Worm (Caenorhabditis elegans) whole organism, L4 larva: ENCODE data around the gene nhr-154.

Experiments used
- D1046.2 ChIP-seq: fragments of 200-800 bp; sonication (Bioruptor generic); IDR thresholded peaks from 2 replicates; pipeline ENCODE4 v1.3.6; 2022; ENCODE audit warnings: missing genetic modification characterization, missing compliant biosample characterization
- F26F4.8 ChIP-seq: fragments of 200-800 bp; sonication (Bioruptor generic); conservative IDR thresholded peaks from 2 replicates; pipeline ENCODE4 v1.3.6; 2022; ENCODE audit warnings: missing genetic modification characterization, missing compliant biosample characterization
- F37D6.2 ChIP-seq: sonication (generic microtip); optimal IDR thresholded peaks from 2 replicates; lab custom pipeline; 2016; ENCODE audit warnings: mild to moderate bottlenecking, missing genetic modification characterization, missing compliant biosample characterization
- R02D3.7 ChIP-seq: fragments of 150-350 bp; sonication (generic microtip); optimal IDR thresholded peaks from 3 replicates; lab custom pipeline; 2014; ENCODE audit warnings: missing biosample characterization, missing genetic modification characterization
- T20F7.1 ChIP-seq: fragments of 200-800 bp; sonication (Bioruptor generic); optimal IDR thresholded peaks from 2 replicates; lab custom pipeline; 2018; ENCODE audit warnings: mild to moderate bottlenecking, missing genetic modification characterization, missing compliant biosample characterization
- Y48G9A.11 ChIP-seq: fragments of 200-800 bp; sonication (Bioruptor generic); IDR thresholded peaks from 2 replicates; pipeline ENCODE4 v1.3.6; 2022; ENCODE audit warnings: missing genetic modification reagents, missing genetic modification characterization, missing compliant biosample characterization
- aha-1 ChIP-seq: fragments of 150-350 bp; peaks from one replicate; lab custom pipeline; 2014; ENCODE audit warnings: missing biosample characterization, missing genetic modification characterization
- attf-4 ChIP-seq: sonication (generic microtip); optimal IDR thresholded peaks from 3 replicates; lab custom pipeline; 2017; ENCODE audit warnings: missing biosample characterization, missing genetic modification characterization
- ceh-20 ChIP-seq: fragments of 200-800 bp; sonication (Bioruptor generic); IDR thresholded peaks from 2 replicates; pipeline ENCODE4 v1.3.6; 2022; ENCODE audit warnings: missing genetic modification reagents, missing genetic modification characterization, missing compliant biosample characterization
- ceh-32 ChIP-seq: sonication (generic microtip); optimal IDR thresholded peaks from 2 replicates; lab custom pipeline; 2016; ENCODE audit warnings: mild to moderate bottlenecking, missing genetic modification characterization, missing compliant biosample characterization; ENCODE audit not compliant: poor library complexity
- ceh-62 ChIP-seq: sonication (generic microtip); optimal IDR thresholded peaks from 2 replicates; lab custom pipeline; 2017; ENCODE audit warnings: missing biosample characterization, missing genetic modification characterization
- ceh-82 ChIP-seq: sonication (generic microtip); optimal IDR thresholded peaks from 2 replicates; lab custom pipeline; 2017; ENCODE audit warnings: missing biosample characterization, missing genetic modification characterization
- ces-1 ChIP-seq: fragments of 150-350 bp; sonication (generic microtip); optimal IDR thresholded peaks from 4 replicates; lab custom pipeline; 2014; ENCODE audit warnings: missing biosample characterization, missing genetic modification reagents, missing genetic modification characterization
- daf-12 ChIP-seq: fragments of 150-350 bp; optimal IDR thresholded peaks from 2 replicates; lab custom pipeline; 2014; ENCODE audit warnings: missing biosample characterization, missing genetic modification reagents, missing genetic modification characterization
- daf-16 ChIP-seq, 3 experiments: sonication (generic microtip); optimal IDR thresholded peaks; 2 replicates each; lab custom pipeline; 2016 to 2017; ENCODE audit warnings: missing genetic modification characterization in 3 of 3, missing genetic modification reagents in 3 of 3, mild to moderate bottlenecking in 2 of 3, missing compliant biosample characterization in 2 of 3, missing biosample characterization in 1 of 3, moderate library complexity in 1 of 3
- dmd-6 ChIP-seq: fragments of 200-800 bp; sonication (Bioruptor generic); IDR thresholded peaks from 2 replicates; pipeline ENCODE4 v1.3.6; 2022; ENCODE audit warnings: missing genetic modification reagents, missing genetic modification characterization, missing compliant biosample characterization
- dve-1 ChIP-seq: sonication (generic microtip); optimal IDR thresholded peaks from 2 replicates; lab custom pipeline; 2017; ENCODE audit warnings: antibody characterized with exemption, mild to moderate bottlenecking, missing genetic modification characterization, missing compliant biosample characterization; ENCODE audit not compliant: insufficient read depth
- fos-1 ChIP-seq: fragments of 150-350 bp; optimal IDR thresholded peaks from 2 replicates; lab custom pipeline; 2014; ENCODE audit warnings: missing biosample characterization, missing genetic modification characterization
- gei-8 ChIP-seq: fragments of 200-800 bp; sonication (Bioruptor generic); optimal IDR thresholded peaks from 2 replicates; lab custom pipeline; 2018; ENCODE audit warnings: mild to moderate bottlenecking, missing genetic modification characterization, missing compliant biosample characterization
- hif-1 ChIP-seq, 2 experiments: sonication (generic microtip); optimal IDR thresholded peaks; 2 replicates each; lab custom pipeline; 2016 to 2017; ENCODE audit warnings: missing compliant biosample characterization in 2 of 2, missing genetic modification characterization in 2 of 2, missing genetic modification reagents in 2 of 2, missing genotype in 2 of 2, mild to moderate bottlenecking in 1 of 2
- hmg-1.1 ChIP-seq: fragments of 200-800 bp; sonication (Bioruptor generic); IDR thresholded peaks from 2 replicates; pipeline ENCODE4 v1.3.6; 2022; ENCODE audit warnings: missing genetic modification reagents, missing genetic modification characterization, missing compliant biosample characterization
- lin-15B ChIP-seq: fragments of 150-350 bp; sonication (generic microtip); optimal IDR thresholded peaks from 3 replicates; lab custom pipeline; 2014; ENCODE audit warnings: missing biosample characterization, missing genetic modification characterization
- lin-29 ChIP-seq: fragments of 200-800 bp; sonication (Bioruptor generic); IDR thresholded peaks from 2 replicates; pipeline ENCODE4 v1.3.6; 2022; ENCODE audit warnings: missing genetic modification reagents, missing genetic modification characterization, missing compliant biosample characterization
- lsy-2 ChIP-seq, 2 experiments: fragments of 150-350 bp in 1 of 2; sonication (generic microtip) in 1 of 2; optimal IDR thresholded peaks; 2 replicates each; lab custom pipeline; 2014 to 2017; ENCODE audit warnings: missing biosample characterization in 2 of 2, missing genetic modification characterization in 2 of 2
- madf-9 ChIP-seq: fragments of 200-800 bp; sonication (Bioruptor generic); conservative IDR thresholded peaks from 2 replicates; pipeline ENCODE4 v1.3.6; 2022; ENCODE audit warnings: missing genetic modification reagents, missing genetic modification characterization, missing compliant biosample characterization
- mdt-29 ChIP-seq: fragments of 200-800 bp; sonication (Bioruptor generic); IDR thresholded peaks from 2 replicates; pipeline ENCODE4 v1.3.6; 2022; ENCODE audit warnings: missing genetic modification reagents, missing genetic modification characterization, missing compliant biosample characterization
- mep-1 ChIP-seq: fragments of 150-350 bp; sonication (generic microtip); optimal IDR thresholded peaks from 3 replicates; lab custom pipeline; 2014; ENCODE audit warnings: missing biosample characterization, missing genetic modification characterization
- mxl-2 ChIP-seq: fragments of 200-800 bp; sonication (Bioruptor generic); conservative IDR thresholded peaks from 2 replicates; pipeline ENCODE4 v1.3.6; 2022; ENCODE audit warnings: missing genetic modification reagents, missing genetic modification characterization, missing compliant biosample characterization
- nhr-102 ChIP-seq: sonication (generic microtip); optimal IDR thresholded peaks from 2 replicates; lab custom pipeline; 2016; ENCODE audit warnings: mild to moderate bottlenecking, missing genetic modification characterization, moderate library complexity, missing compliant biosample characterization
- nhr-11 ChIP-seq: fragments of 150-350 bp; optimal IDR thresholded peaks from 2 replicates; lab custom pipeline; 2014; ENCODE audit warnings: missing biosample characterization, missing genetic modification characterization
- nhr-111 ChIP-seq: fragments of 200-800 bp; sonication (Bioruptor generic); optimal IDR thresholded peaks from 2 replicates; lab custom pipeline; 2018; ENCODE audit warnings: mild to moderate bottlenecking, missing genetic modification characterization, missing compliant biosample characterization
- nhr-28 ChIP-seq: fragments of 150-350 bp; optimal IDR thresholded peaks from 2 replicates; lab custom pipeline; 2014; ENCODE audit warnings: missing biosample characterization, missing genetic modification characterization
- nhr-41 ChIP-seq: fragments of 200-800 bp; sonication (Bioruptor generic); IDR thresholded peaks from 2 replicates; pipeline ENCODE4 v1.3.6; 2022; ENCODE audit warnings: missing genetic modification reagents, missing genetic modification characterization, missing compliant biosample characterization
- nhr-6 ChIP-seq: fragments of 150-350 bp; optimal IDR thresholded peaks from 2 replicates; lab custom pipeline; 2014; ENCODE audit warnings: missing biosample characterization, missing genetic modification characterization
- nhr-76 ChIP-seq: fragments of 150-350 bp; optimal IDR thresholded peaks from 2 replicates; lab custom pipeline; 2014; ENCODE audit warnings: missing biosample characterization, missing genetic modification characterization
- php-3 ChIP-seq: fragments of 200-800 bp; sonication (Bioruptor generic); IDR thresholded peaks from 2 replicates; pipeline ENCODE4 v1.3.6; 2022; ENCODE audit warnings: missing genetic modification reagents, missing genetic modification characterization, missing compliant biosample characterization
- pqm-1 ChIP-seq: sonication (generic microtip); optimal IDR thresholded peaks from 2 replicates; lab custom pipeline; 2017; ENCODE audit warnings: missing biosample characterization, missing genetic modification characterization
- saeg-2 ChIP-seq: fragments of 200-800 bp; sonication (Bioruptor generic); IDR thresholded peaks from 2 replicates; pipeline ENCODE4 v1.3.6; 2022; ENCODE audit warnings: missing genetic modification reagents, missing genetic modification characterization, missing compliant biosample characterization
- set-16 ChIP-seq: fragments of 200-800 bp; sonication (Bioruptor generic); IDR thresholded peaks from 2 replicates; pipeline ENCODE4 v1.3.6; 2022; ENCODE audit warnings: missing genetic modification reagents, missing genetic modification characterization, missing compliant biosample characterization
- unc-62 ChIP-seq, 3 experiments: fragments of 150-350 bp in 1 of 3; sonication (generic microtip); optimal IDR thresholded peaks in 2 of 3; peaks in 1 of 3; 1 replicate in 1 of 3; 2 replicates in 2 of 3; lab custom pipeline; 2014 to 2017; ENCODE audit warnings: missing biosample characterization in 3 of 3, missing genetic modification characterization in 3 of 3, missing genetic modification reagents in 3 of 3, missing genotype in 1 of 3
- zfp-2 ChIP-seq: sonication (generic microtip); optimal IDR thresholded peaks from 2 replicates; lab custom pipeline; 2016; ENCODE audit warnings: mild to moderate bottlenecking, missing genetic modification characterization, missing compliant biosample characterization
- zip-2 ChIP-seq: fragments of 150-350 bp; optimal IDR thresholded peaks from 2 replicates; lab custom pipeline; 2014; ENCODE audit warnings: missing biosample characterization, missing genetic modification characterization

The nhr-154 gene

DNA sequence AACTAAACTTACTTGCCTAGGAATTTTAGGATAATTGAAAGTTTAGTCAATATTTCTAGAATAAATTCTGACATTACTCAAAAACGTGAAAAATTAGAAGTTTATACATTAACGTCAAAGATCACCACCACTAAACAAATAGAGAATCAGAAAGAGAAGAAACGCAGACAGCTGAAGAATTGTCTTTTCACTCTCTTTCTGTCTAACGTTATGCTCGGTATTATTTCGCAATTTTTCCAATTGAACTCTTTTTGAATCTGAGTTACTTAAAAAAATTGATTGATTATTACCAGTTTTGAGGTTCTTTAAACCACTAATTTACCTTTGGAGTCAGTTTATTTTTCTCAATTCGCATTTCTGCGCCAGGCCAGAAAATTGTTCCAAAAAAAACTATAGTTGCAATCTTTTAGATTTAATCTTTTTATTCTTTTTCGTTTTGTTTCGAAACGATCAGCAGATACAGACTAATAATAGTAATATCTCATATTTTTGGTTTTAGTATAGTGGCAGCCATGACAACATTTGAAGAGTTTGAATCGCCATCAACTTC is at the start of gene nhr-154:
Gene nhr-154 (plus strand): TSS at position 500 of the 550 bp plus-strand sequence.
- TF ChIP-seq pqm-1 (tag; lab: Kevin White, UChicago) (peak; percentile 4), dve-1 (tag; lab: Kevin White, UChicago) (peak; percentile 48), mxl-2 (GFP tag; lab: Robert Waterston, UW) (no peak), nhr-6 (peak; percentile 81), lsy-2 (tag; optimal IDR thresholded peaks at IDR 0.05; lab: Kevin White, UChicago) (peak in 1 of 2 experiments; percentile 49), hmg-1.1 (GFP tag; lab: Robert Waterston, UW) (peak; percentile 52; the same call in 1 of the 2 replicates), dmd-6 (GFP tag; lab: Robert Waterston, UW) (peak; percentile 6; the same call in 1 of the 2 replicates), aha-1 (tag; lab: Kevin White, UChicago) (peak; percentile 52), hif-1 (tag; optimal IDR thresholded peaks at IDR 0.05; lab: Kevin White, UChicago) (peak in 1 of 2 experiments; percentile 62), R02D3.7 (no peak), daf-16 (GFP tag; optimal IDR thresholded peaks at IDR 0.05; lab: Kevin White, UChicago) (no peak), daf-16 (tag; optimal IDR thresholded peaks at IDR 0.05; lab: Kevin White, UChicago) (peak; percentile 33), mep-1 (peak; percentile 20), nhr-11 (tag; lab: Kevin White, UChicago) (no peak), nhr-28 (tag; lab: Kevin White, UChicago) (peak; percentile 39)

DNA sequence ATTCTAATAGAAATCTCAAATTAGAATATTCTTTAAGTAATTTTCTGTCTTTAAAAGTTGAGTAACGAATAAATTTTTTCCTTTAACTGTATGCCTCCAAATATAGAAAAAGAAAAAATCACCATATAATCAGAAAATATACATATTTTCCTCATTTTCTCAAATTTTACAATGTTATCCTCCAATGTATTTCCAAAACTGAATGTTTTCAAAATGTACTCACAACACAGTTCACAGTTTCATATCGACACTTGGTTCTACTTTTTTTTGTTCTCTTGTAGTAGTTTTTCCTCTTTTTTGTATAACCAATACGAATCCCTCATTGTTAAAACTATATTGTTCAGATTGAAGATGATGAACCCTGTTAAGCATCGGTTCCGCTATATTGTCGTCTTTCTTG is 47.5 kb upstream of the nhr-154 start, which contains the start of gene F10C2.7:
Gene F10C2.7 (plus strand): TSS at position 301 of the 400 bp plus-strand sequence.
- TF ChIP-seq hif-1 (tag; optimal IDR thresholded peaks at IDR 0.05; lab: Kevin White, UChicago): no peak

DNA sequence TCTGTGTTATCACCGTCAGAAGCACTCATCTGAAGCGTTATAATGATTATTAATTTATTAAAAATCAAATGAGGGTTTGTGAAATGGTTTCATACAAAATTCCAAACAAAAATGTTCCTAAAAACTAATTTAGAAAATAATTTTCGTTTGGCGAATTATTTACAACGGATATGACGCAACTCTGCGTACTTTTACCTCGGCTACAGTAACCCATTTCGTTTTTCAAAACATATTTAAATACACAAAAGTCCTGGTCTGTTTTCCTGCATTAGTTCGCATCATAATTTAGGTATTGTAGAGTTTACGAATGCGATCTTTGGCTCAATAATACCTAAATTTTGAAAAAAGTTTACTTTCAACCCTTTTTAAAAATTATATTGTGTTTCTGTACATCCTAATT is 41.4 kb upstream of the nhr-154 start, which contains the start of gene R07B7.2:
Gene R07B7.2 (minus strand): TSS at position 35 of the 400 bp plus-strand sequence.
- TF ChIP-seq Y48G9A.11 (GFP tag; lab: Robert Waterston, UW) (no peak), aha-1 (tag; lab: Kevin White, UChicago) (no peak), php-3 (no peak), set-16 (GFP tag; lab: Robert Waterston, UW) (no peak), lin-15B (no peak)
- TF ChIP-seq, all 104 proteins: peak for 0

ce11 chrV:12063036-12063435 is 38.1 kb upstream of the nhr-154 start, which contains the start of gene clh-6:
clh-6 (minus strand) TSS chrV:12063368.
- no peak for TF ChIP-seq T20F7.1
- peak; percentile 24 for TF ChIP-seq dve-1 (tag; lab: Kevin White, UChicago)
- TF ChIP-seq hmg-1.1 (GFP tag; lab: Robert Waterston, UW): no peak
- TF ChIP-seq D1046.2 (GFP tag; lab: Robert Waterston, UW): 0 out of 2 replicates have a peak, but pooled peaks have one; percentile 66
- TF ChIP-seq nhr-6: peak; percentile 15
- TF ChIP-seq zfp-2: no peak
- TF ChIP-seq nhr-41 (GFP tag; lab: Robert Waterston, UW): no peak
- no peak for TF ChIP-seq daf-12 (tag; lab: Kevin White, UChicago)
- TF ChIP-seq R02D3.7: no peak
- no peak for TF ChIP-seq ceh-20 (GFP tag; lab: Robert Waterston, UW)
- TF ChIP-seq madf-9 (GFP tag; lab: Robert Waterston, UW): no peak
- no peak for TF ChIP-seq mdt-29 (GFP tag; lab: Robert Waterston, UW)
- no peak for TF ChIP-seq fos-1 (tag; lab: Kevin White, UChicago)
- TF ChIP-seq ces-1 (GFP tag; lab: Kevin White, UChicago): no peak
- TF ChIP-seq ceh-62 (tag; lab: Kevin White, UChicago): no peak
- no peak for TF ChIP-seq zip-2 (tag; lab: Kevin White, UChicago)
- no peak for TF ChIP-seq attf-4 (tag; lab: Kevin White, UChicago)
- peak; percentile 23; the same call in 1 of the 2 replicates for TF ChIP-seq Y48G9A.11 (GFP tag; lab: Robert Waterston, UW)
- no peak for TF ChIP-seq nhr-102 (tag; lab: Kevin White, UChicago)
- no peak for TF ChIP-seq lin-29 (GFP tag; lab: Robert Waterston, UW)
- TF ChIP-seq saeg-2 (GFP tag; lab: Robert Waterston, UW): no peak
- no peak for TF ChIP-seq nhr-111 (GFP tag; lab: Kevin White, UChicago)
- no peak for TF ChIP-seq F37D6.2 (tag; lab: Kevin White, UChicago)
- peak in 1 of 2 experiments; percentile 50 for TF ChIP-seq lsy-2 (tag; optimal IDR thresholded peaks at IDR 0.05; lab: Kevin White, UChicago)
- TF ChIP-seq ceh-82 (tag; lab: Kevin White, UChicago): no peak
- TF ChIP-seq mep-1: no peak
- no peak for TF ChIP-seq ceh-32 (tag; lab: Kevin White, UChicago)
- TF ChIP-seq unc-62 (GFP tag; optimal IDR thresholded peaks at IDR 0.05 in 1 of 2; lab: Kevin White, UChicago): no peak
- no peak for TF ChIP-seq unc-62 (tag; optimal IDR thresholded peaks at IDR 0.05; lab: Kevin White, UChicago)
- TF ChIP-seq F26F4.8 (GFP tag; lab: Robert Waterston, UW): no peak
- TF ChIP-seq nhr-76 (tag; lab: Kevin White, UChicago): no peak
- no peak for TF ChIP-seq gei-8
